Worm (Caenorhabditis elegans): ENCODE data around the gene clec-141.
A peak's percentile ranks its signal among the peaks of the same experiment; 100 is the strongest.

clec-141 gene

ce11 chrII:5407548-5407947 is at the start of gene clec-141:
Gene clec-141 (minus strand): TSS chrII:5407648.
- TF ChIP-seq skn-1 (tag; optimal IDR thresholded peaks at IDR 0.05) (no peak), snu-23 (GFP tag; optimal IDR thresholded peaks at IDR 0.05) (no peak), hpl-2 (GFP tag; optimal IDR thresholded peaks at IDR 0.05) (no peak), ztf-4 (tag; optimal IDR thresholded peaks at IDR 0.05) (no peak), nhr-84 (tag; optimal IDR thresholded peaks at IDR 0.05) (no peak), pqm-1 (tag; optimal IDR thresholded peaks at IDR 0.05) (no peak), ceh-90 (tag; optimal IDR thresholded peaks at IDR 0.05) (no peak), efl-1 (optimal IDR thresholded peaks at IDR 0.05) (no peak), efl-1 (GFP tag; optimal IDR thresholded peaks at IDR 0.05 in 1 of 2) (no peak), lin-13 (GFP tag; optimal IDR thresholded peaks at IDR 0.05) (no peak), nhr-76 (tag; optimal IDR thresholded peaks at IDR 0.05) (no peak), elt-3 (tag; optimal IDR thresholded peaks at IDR 0.05) (no peak), grh-1 (GFP tag; IDR thresholded peaks at IDR 0.05) (no peak), nhr-19 (GFP tag; conservative IDR thresholded peaks at IDR 0.05) (no peak)

- TF ChIP-seq nhr-71 (tag; optimal IDR thresholded peaks at IDR 0.05), result no peak
- TF ChIP-seq alr-1 (tag; optimal IDR thresholded peaks at IDR 0.05; ENCODE audit: borderline replicate concordance), result no peak
- TF ChIP-seq xbp-1 (tag; optimal IDR thresholded peaks at IDR 0.05), result no peak
- no peak for TF ChIP-seq grh-1 (GFP tag; IDR thresholded peaks at IDR 0.05)
- TF ChIP-seq ceh-90 (tag; optimal IDR thresholded peaks at IDR 0.05), result no peak
- TF ChIP-seq ama-1 (optimal IDR thresholded peaks at IDR 0.05), result no peak
- TF ChIP-seq swsn-7 (tag; optimal IDR thresholded peaks at IDR 0.05), result no peak
- no peak for TF ChIP-seq efl-1 (optimal IDR thresholded peaks at IDR 0.05)
- TF ChIP-seq efl-1 (GFP tag; optimal IDR thresholded peaks at IDR 0.05 in 1 of 2), result no peak
- TF ChIP-seq efl-3 (GFP tag; optimal IDR thresholded peaks at IDR 0.05), result no peak
- no peak for TF ChIP-seq nhr-19 (GFP tag; conservative IDR thresholded peaks at IDR 0.05)
- TF ChIP-seq aha-1 (tag; optimal IDR thresholded peaks at IDR 0.05), result no peak
- TF ChIP-seq unc-86 (tag; optimal IDR thresholded peaks at IDR 0.05), result no peak
- no peak for TF ChIP-seq tlp-1 (tag; optimal IDR thresholded peaks at IDR 0.05)
- no peak for TF ChIP-seq dpl-1 (GFP tag; optimal IDR thresholded peaks at IDR 0.05)
- TF ChIP-seq fkh-10 (GFP tag; optimal IDR thresholded peaks at IDR 0.05), result no peak
- no peak for TF ChIP-seq pax-3 (tag; optimal IDR thresholded peaks at IDR 0.05)
- no peak for TF ChIP-seq lin-13 (GFP tag; optimal IDR thresholded peaks at IDR 0.05)
Measured at ce11 chrII:5455650-5456355, 48.4 kb upstream of the clec-141 start, which contains the start of gene daz-1. Gene daz-1 (plus strand): TSS chrII:5456305.

- TF ChIP-seq skn-1 (tag; optimal IDR thresholded peaks at IDR 0.05), result no peak
- peak; percentile 56 for TF ChIP-seq dsc-1 (tag; optimal IDR thresholded peaks at IDR 0.05)
Measured at ce11 chrII:5453547-5453946, 46.1 kb upstream of the clec-141 start, which contains the start of gene dhs-5. Gene dhs-5 (plus strand): TSS chrII:5453847.

- peak; percentile 66 for TF ChIP-seq nhr-85 (tag)
- TF ChIP-seq hlh-17 (GFP tag; optimal IDR thresholded peaks at IDR 0.05; ENCODE audit: borderline replicate concordance), result no peak
- no peak for TF ChIP-seq nhr-47 (tag; optimal IDR thresholded peaks at IDR 0.05)
- no peak for TF ChIP-seq elt-3 (tag; optimal IDR thresholded peaks at IDR 0.05)
Measured at ce11 chrII:5451278-5451677, 43.8 kb upstream of the clec-141 start.

ce11 chrII:5449620-5450019 is 42.2 kb upstream of the clec-141 start:
- no peak for TF ChIP-seq sptf-1 (tag; optimal IDR thresholded peaks at IDR 0.05)
- TF ChIP-seq ama-1 (optimal IDR thresholded peaks at IDR 0.05), result no peak
- no peak for TF ChIP-seq alr-1 (tag; optimal IDR thresholded peaks at IDR 0.05; ENCODE audit: borderline replicate concordance)
- no peak for TF ChIP-seq aly-2 (tag; optimal IDR thresholded peaks at IDR 0.05)
- peak; percentile 67 for TF ChIP-seq nhr-85 (tag)
- peak; percentile 74 for TF ChIP-seq blmp-1 (tag; optimal IDR thresholded peaks at IDR 0.05)
- no peak for TF ChIP-seq unc-86 (tag; optimal IDR thresholded peaks at IDR 0.05)
- TF ChIP-seq pax-3 (tag; optimal IDR thresholded peaks at IDR 0.05), result no peak
- TF ChIP-seq snpc-4 (tag; optimal IDR thresholded peaks at IDR 0.05), result no peak
- TF ChIP-seq sup-37 (GFP tag; optimal IDR thresholded peaks at IDR 0.05), result no peak
- TF ChIP-seq unc-130 (tag; optimal IDR thresholded peaks at IDR 0.05), result no peak
- no peak for TF ChIP-seq fkh-4 (tag; optimal IDR thresholded peaks at IDR 0.05; ENCODE audit: borderline replicate concordance)
- TF ChIP-seq nhr-20 (tag; optimal IDR thresholded peaks at IDR 0.05), result peak; percentile 0
- TF ChIP-seq nhr-84 (tag; optimal IDR thresholded peaks at IDR 0.05), result no peak
- TF ChIP-seq hlh-17 (GFP tag; optimal IDR thresholded peaks at IDR 0.05; ENCODE audit: borderline replicate concordance), result no peak
- no peak for TF ChIP-seq C16A3.4 (tag; optimal IDR thresholded peaks at IDR 0.05)
- TF ChIP-seq ztf-11 (tag; optimal IDR thresholded peaks at IDR 0.05), result no peak
- no peak for TF ChIP-seq ceh-88 (GFP tag; IDR thresholded peaks at IDR 0.05)
- TF ChIP-seq F16B12.6 (tag; optimal IDR thresholded peaks at IDR 0.05), result no peak
- TF ChIP-seq efl-3 (GFP tag; optimal IDR thresholded peaks at IDR 0.05), result no peak
- no peak for TF ChIP-seq C04F5.9 (tag; optimal IDR thresholded peaks at IDR 0.05)
- no peak for TF ChIP-seq tlp-1 (tag; optimal IDR thresholded peaks at IDR 0.05)
- peak in 1 of 6 experiments; percentile 12 for TF ChIP-seq elt-3 (tag; optimal IDR thresholded peaks at IDR 0.05)
- no peak for TF ChIP-seq zip-4 (GFP tag; optimal IDR thresholded peaks at IDR 0.05)

Data from whole organism, L1 larva.